Worm (Caenorhabditis elegans) whole organism, L3 larva: ENCODE data around the gene ehn-3.

Experiments used
- R02D3.7 ChIP-seq: fragments of 150-350 bp; optimal IDR thresholded peaks from 2 replicates; lab custom pipeline; 2014; ENCODE audit warnings: missing biosample characterization, missing genetic modification characterization
- ZK546.5 ChIP-seq: sonication (generic microtip); optimal IDR thresholded peaks from 2 replicates; lab custom pipeline; 2017; ENCODE audit warnings: missing biosample characterization, missing genetic modification characterization
- ama-1 ChIP-seq: fragments of 150-350 bp; optimal IDR thresholded peaks from 2 replicates; lab custom pipeline; 2018
- ceh-82 ChIP-seq: fragments of 150-350 bp; optimal IDR thresholded peaks from 2 replicates; lab custom pipeline; 2014; ENCODE audit warnings: missing biosample characterization, missing genetic modification characterization
- elt-1 ChIP-seq: fragments of 150-350 bp; optimal IDR thresholded peaks from 2 replicates; lab custom pipeline; 2014; ENCODE audit warnings: missing biosample characterization, missing genetic modification characterization
- jun-1 ChIP-seq: fragments of 150-350 bp; optimal IDR thresholded peaks from 2 replicates; lab custom pipeline; 2014; ENCODE audit warnings: missing biosample characterization, missing genetic modification reagents, missing genetic modification characterization
- lin-15B ChIP-seq: fragments of 150-350 bp; optimal IDR thresholded peaks from 2 replicates; lab custom pipeline; 2014; ENCODE audit warnings: missing biosample characterization, missing genetic modification characterization
- mml-1 ChIP-seq: fragments of 150-350 bp; sonication (generic microtip); optimal IDR thresholded peaks from 3 replicates; lab custom pipeline; 2014; ENCODE audit warnings: missing biosample characterization, missing genetic modification characterization
- nhr-23 ChIP-seq: fragments of 150-350 bp; optimal IDR thresholded peaks from 2 replicates; lab custom pipeline; 2014; ENCODE audit warnings: missing biosample characterization, missing genetic modification reagents, missing genetic modification characterization
- skn-1 ChIP-seq: fragments of 150-350 bp; optimal IDR thresholded peaks from 2 replicates; lab custom pipeline; 2014; ENCODE audit warnings: missing biosample characterization, missing genetic modification characterization
- ztf-11 ChIP-seq: fragments of 150-350 bp; optimal IDR thresholded peaks from 2 replicates; lab custom pipeline; 2014; ENCODE audit warnings: missing biosample characterization, missing genetic modification characterization
- ztf-4 ChIP-seq: fragments of 150-350 bp; optimal IDR thresholded peaks from 2 replicates; lab custom pipeline; 2014; ENCODE audit warnings: missing biosample characterization, missing genetic modification characterization

DNA sequence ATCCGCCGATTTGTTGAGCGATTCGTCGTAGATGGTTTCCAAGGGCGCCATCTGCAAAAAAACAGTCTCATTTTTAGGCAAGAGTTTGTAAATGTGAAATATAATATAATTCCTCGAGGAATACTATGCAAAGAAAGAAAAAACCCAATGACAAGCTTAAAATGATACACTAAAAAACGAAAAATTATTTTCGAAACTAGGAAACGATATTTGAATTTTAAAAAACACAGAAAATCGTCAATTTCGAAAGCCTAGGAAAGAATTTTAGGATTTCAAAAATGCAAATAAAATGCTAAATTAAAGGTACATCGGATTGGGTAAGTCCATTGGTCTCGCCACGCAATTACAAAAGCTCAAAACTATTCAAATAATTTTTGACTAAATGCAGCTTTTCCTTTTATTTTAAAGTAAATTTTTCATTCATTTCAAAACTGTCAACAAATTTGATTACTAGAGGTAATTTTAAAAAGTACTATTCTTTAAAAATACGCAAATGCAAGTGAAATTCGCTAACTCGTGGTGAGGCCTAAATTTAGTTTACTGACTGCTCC lies 27.4 kb downstream of the ehn-3 start, which contains the start of the genes htp-1 and ZK616.5:
- TF ChIP-seq nhr-23 (tag; lab: Kevin White, UChicago) = no peak
- no peak for TF ChIP-seq ama-1 (lab: Kevin White, UChicago)
- TF ChIP-seq mml-1 (tag; lab: Kevin White, UChicago) = no peak
- TF ChIP-seq ztf-11 (tag; lab: Kevin White, UChicago) = no peak
- TF ChIP-seq ceh-82 = no peak
- no peak for TF ChIP-seq R02D3.7 (tag; lab: Kevin White, UChicago)
- no peak for TF ChIP-seq elt-1 (tag; lab: Kevin White, UChicago)
- no peak for TF ChIP-seq ztf-4 (tag; lab: Kevin White, UChicago)
- no peak for TF ChIP-seq ZK546.5 (tag; lab: Kevin White, UChicago)
- TF ChIP-seq lin-15B (tag; lab: Kevin White, UChicago) = no peak
- no peak for TF ChIP-seq skn-1 (tag; lab: Kevin White, UChicago)
- TF ChIP-seq jun-1 = no peak
